Fruit fly (Drosophila melanogaster): ENCODE data around the gene SNF4Agamma.

DNA sequence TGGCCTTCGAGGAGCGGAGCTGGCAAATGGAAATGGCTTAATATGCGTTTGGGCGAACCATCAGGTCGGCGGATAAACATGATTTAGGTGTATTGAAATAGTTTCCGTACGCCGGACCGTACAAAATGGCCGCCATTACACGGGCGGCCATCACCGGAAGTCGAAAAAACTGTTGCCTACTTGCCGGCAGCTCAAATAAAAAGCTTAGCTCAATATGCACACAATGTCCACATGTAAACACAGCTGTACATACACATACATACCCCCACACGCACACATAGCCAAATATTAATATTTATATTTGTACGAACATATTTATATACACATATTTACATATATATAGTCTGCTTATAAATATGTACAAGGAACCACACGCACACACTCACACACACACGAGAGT lies 122.6 kb downstream of the SNF4Agamma start:
- TF ChIP-seq jing (GFP tag; optimal IDR thresholded peaks at IDR 0.05) (no peak), Mad (GFP tag; optimal IDR thresholded peaks at IDR 0.05) (peak; percentile 13), CG12299 (tag; optimal IDR thresholded peaks at IDR 0.05) (no peak), Hmr (GFP tag; optimal IDR thresholded peaks at IDR 0.05) (peak; percentile 43), insv (GFP tag; optimal IDR thresholded peaks at IDR 0.05) (no peak), kah (GFP tag; optimal IDR thresholded peaks at IDR 0.05) (no peak), tup (GFP tag; optimal IDR thresholded peaks at IDR 0.05) (no peak), bigmax (GFP tag; optimal IDR thresholded peaks at IDR 0.05) (no peak), Dek (tag; optimal IDR thresholded peaks at IDR 0.05) (no peak), CG6689 (GFP tag; IDR thresholded peaks at IDR 0.05) (0 out of 2 replicates have a peak, but pooled peaks have one; percentile 18), cwo (GFP tag; optimal IDR thresholded peaks at IDR 0.05) (no peak), ems (GFP tag; optimal IDR thresholded peaks at IDR 0.05) (no peak), CG7745 (tag; optimal IDR thresholded peaks at IDR 0.05) (no peak), Atf3 (GFP tag; optimal IDR thresholded peaks at IDR 0.05) (no peak)
